Fruit fly (Drosophila melanogaster) whole organism, embryonic: ENCODE measurements around the gene Kpc1.

Source experiments
- Atf3 ChIP-seq: fragments of 200-800 bp; sonication (Bioruptor generic); optimal IDR thresholded peaks from 3 replicates; lab custom pipeline; 2016; ENCODE audit warnings: missing biosample characterization, missing genetic modification characterization
- B-H2 ChIP-seq: fragments of 200-800 bp; sonication (Bioruptor generic); optimal IDR thresholded peaks from 2 replicates; lab custom pipeline; 2018; ENCODE audit warnings: missing biosample characterization, mild to moderate bottlenecking, missing genetic modification characterization
- CG11247 ChIP-seq: fragments of 200-800 bp; sonication (Bioruptor generic); IDR thresholded peaks from 2 replicates; pipeline ENCODE4 v1.3.6; 2022; ENCODE audit warnings: missing biosample characterization, missing genetic modification characterization
- CG12071 ChIP-seq: fragments of 200-800 bp; sonication (Bioruptor generic); optimal IDR thresholded peaks from 3 replicates; lab custom pipeline; 2018; ENCODE audit warnings: missing biosample characterization, mild to moderate bottlenecking, missing genetic modification characterization
- CG13894 ChIP-seq: fragments of 200-800 bp; sonication (Bioruptor generic); optimal IDR thresholded peaks from 3 replicates; lab custom pipeline; 2018; ENCODE audit warnings: missing biosample characterization, mild to moderate bottlenecking, missing genetic modification characterization, moderate library complexity
- CG14710 ChIP-seq: fragments of 200-800 bp; sonication (Bioruptor generic); optimal IDR thresholded peaks from 3 replicates; lab custom pipeline; 2019; ENCODE audit warnings: missing biosample characterization, mild to moderate bottlenecking, missing genetic modification characterization, moderate library complexity
- CG15073 ChIP-seq: fragments of 200-800 bp; sonication (Bioruptor generic); optimal IDR thresholded peaks from 2 replicates; lab custom pipeline; 2016; ENCODE audit warnings: missing biosample characterization, missing genetic modification characterization
- CG16779 ChIP-seq: fragments of 200-800 bp; sonication (Bioruptor generic); IDR thresholded peaks from 2 replicates; pipeline ENCODE4 v1.3.6; 2022; ENCODE audit warnings: missing biosample characterization, missing genetic modification characterization
- CG18476 ChIP-seq: fragments of 200-800 bp; sonication (Bioruptor generic); optimal IDR thresholded peaks from 2 replicates; lab custom pipeline; 2016; ENCODE audit warnings: missing biosample characterization, mild to moderate bottlenecking, missing genetic modification characterization
- CG2116 ChIP-seq: fragments of 200-800 bp; sonication (Bioruptor generic); optimal IDR thresholded peaks from 3 replicates; lab custom pipeline; 2018; ENCODE audit warnings: missing biosample characterization, mild to moderate bottlenecking, missing genetic modification characterization
- CG2202 ChIP-seq: fragments of 200-800 bp; sonication (Bioruptor generic); optimal IDR thresholded peaks from 2 replicates; lab custom pipeline; 2018; ENCODE audit warnings: missing biosample characterization, mild to moderate bottlenecking, missing genetic modification characterization
- CG34422 ChIP-seq: fragments of 200-800 bp; sonication (Bioruptor generic); IDR thresholded peaks from 3 replicates; pipeline ENCODE4 v1.3.6; 2022; ENCODE audit warnings: missing biosample characterization, missing genetic modification characterization
- CG43689 ChIP-seq: fragments of 200-800 bp; sonication (Bioruptor generic); IDR thresholded peaks from 2 replicates; pipeline ENCODE4 v1.3.6; 2022; ENCODE audit warnings: missing biosample characterization, missing genetic modification characterization
- CG4854 ChIP-seq: fragments of 200-800 bp; sonication (Bioruptor generic); optimal IDR thresholded peaks from 2 replicates; lab custom pipeline; 2016; ENCODE audit warnings: missing biosample characterization, missing genetic modification characterization, inconsistent platforms
- CG8478 ChIP-seq: fragments of >200 bp; optimal IDR thresholded peaks from 2 replicates; lab custom pipeline; 2018
- Camta ChIP-seq: fragments of 200-800 bp; sonication (Bioruptor generic); optimal IDR thresholded peaks from 2 replicates; lab custom pipeline; 2016; ENCODE audit warnings: missing biosample characterization, missing genetic modification characterization
- D19A ChIP-seq: fragments of 200-800 bp; optimal IDR thresholded peaks from 3 replicates; lab custom pipeline; 2019; ENCODE audit warnings: missing biosample characterization, mild to moderate bottlenecking, missing genetic modification characterization, moderate library complexity
- Dip3 ChIP-seq: fragments of 200-800 bp; sonication (Bioruptor generic); optimal IDR thresholded peaks from 3 replicates; lab custom pipeline; 2016; ENCODE audit warnings: missing biosample characterization, missing genetic modification characterization
- Dll ChIP-seq: fragments of 200-800 bp; sonication (Bioruptor generic); IDR thresholded peaks from 4 replicates; pipeline ENCODE4 v1.3.6; 2022; ENCODE audit warnings: missing biosample characterization, missing genetic modification characterization; ENCODE audit not compliant: partially characterized antibody
- HLH54F ChIP-seq: fragments of 200-800 bp; sonication (Bioruptor generic); optimal IDR thresholded peaks from 3 replicates; lab custom pipeline; 2016; ENCODE audit warnings: missing biosample characterization, missing genetic modification characterization
- Hr78 ChIP-seq, 2 experiments: fragments of 200-800 bp in 1 of 2; fragments of >200 bp in 1 of 2; sonication (Bioruptor generic) in 1 of 2; optimal IDR thresholded peaks; 2 replicates each; lab custom pipeline; 2017 to 2019; ENCODE audit warnings: missing biosample characterization in 2 of 2, missing genetic modification characterization in 2 of 2, mild to moderate bottlenecking in 1 of 2, moderate library complexity in 1 of 2
- Mrtf ChIP-seq: fragments of 200-800 bp; sonication (Bioruptor generic); IDR thresholded peaks from 3 replicates; pipeline ENCODE4 v1.3.6; 2022; ENCODE audit warnings: missing biosample characterization, missing genetic modification characterization
- Nf-YA ChIP-seq: fragments of 200-800 bp; sonication (Bioruptor generic); IDR thresholded peaks from 2 replicates; pipeline ENCODE4 v1.3.6; 2022; ENCODE audit warnings: missing biosample characterization, missing genetic modification characterization
- Nf-YC ChIP-seq: fragments of 200-800 bp; optimal IDR thresholded peaks from 3 replicates; lab custom pipeline; 2019; ENCODE audit warnings: missing biosample characterization, mild to moderate bottlenecking, missing genetic modification characterization, moderate library complexity
- Poxn ChIP-seq: fragments of 200-800 bp; sonication (Bioruptor generic); IDR thresholded peaks from 2 replicates; pipeline ENCODE4 v1.3.6; 2022; ENCODE audit warnings: missing biosample characterization, missing genetic modification characterization
- Rx ChIP-seq: fragments of 200-800 bp; sonication (Bioruptor generic); IDR thresholded peaks from 2 replicates; pipeline ENCODE4 v1.3.6; 2022; ENCODE audit warnings: missing biosample characterization, missing genetic modification characterization
- Side ChIP-seq: fragments of 200-800 bp; sonication (Bioruptor generic); optimal IDR thresholded peaks from 2 replicates; lab custom pipeline; 2016; ENCODE audit warnings: missing biosample characterization, missing genetic modification characterization
- Sox100B ChIP-seq: fragments of 200-800 bp; sonication (Bioruptor generic); optimal IDR thresholded peaks from 3 replicates; lab custom pipeline; 2018; ENCODE audit warnings: missing biosample characterization, mild to moderate bottlenecking, missing genetic modification characterization
- ac ChIP-seq: fragments of 200-800 bp; sonication (Bioruptor generic); optimal IDR thresholded peaks from 3 replicates; lab custom pipeline; 2017; ENCODE audit warnings: missing biosample characterization, mild to moderate bottlenecking, missing genetic modification characterization
- bcd ChIP-seq: fragments of 200-800 bp; sonication (Bioruptor generic); optimal IDR thresholded peaks from 2 replicates; lab custom pipeline; 2017; ENCODE audit warnings: missing biosample characterization, mild to moderate bottlenecking, missing genetic modification characterization
- br ChIP-seq: fragments of >200 bp; optimal IDR thresholded peaks from 2 replicates; lab custom pipeline; 2017
- cato ChIP-seq: fragments of 200-800 bp; sonication (Bioruptor generic); optimal IDR thresholded peaks from 2 replicates; lab custom pipeline; 2016; ENCODE audit warnings: missing biosample characterization, missing genetic modification characterization, borderline replicate concordance
- caup ChIP-seq: fragments of 200-800 bp; sonication (Bioruptor generic); optimal IDR thresholded peaks from 3 replicates; lab custom pipeline; 2017; ENCODE audit warnings: missing biosample characterization, mild to moderate bottlenecking, missing genetic modification characterization, moderate library complexity; ENCODE audit not compliant: severe bottlenecking
- corto ChIP-seq: fragments of 200-800 bp; sonication (Bioruptor generic); optimal IDR thresholded peaks from 2 replicates; lab custom pipeline; 2016; ENCODE audit warnings: missing biosample characterization, mild to moderate bottlenecking, missing genetic modification characterization, moderate library complexity
- dimm ChIP-seq: fragments of 200-800 bp; sonication (Bioruptor generic); IDR thresholded peaks from 2 replicates; pipeline ENCODE4 v1.3.6; 2022; ENCODE audit warnings: missing biosample characterization, missing genetic modification characterization
- dysf ChIP-seq: fragments of 200-800 bp; sonication (Bioruptor generic); IDR thresholded peaks from 3 replicates; pipeline ENCODE4 v1.3.6; 2022; ENCODE audit warnings: missing biosample characterization, missing genetic modification characterization
- h ChIP-seq: fragments of >200 bp; optimal IDR thresholded peaks from 2 replicates; lab custom pipeline; 2017
- insv ChIP-seq, 2 experiments: fragments of 200-800 bp; sonication (Bioruptor generic); optimal IDR thresholded peaks; 3 replicates each; lab custom pipeline; 2016 to 2018; ENCODE audit warnings: missing biosample characterization in 2 of 2, missing genetic modification characterization in 2 of 2
- lbe ChIP-seq: fragments of 200-800 bp; sonication (Bioruptor generic); optimal IDR thresholded peaks from 2 replicates; lab custom pipeline; 2016; ENCODE audit warnings: missing biosample characterization, mild to moderate bottlenecking, missing genetic modification characterization
- lola ChIP-seq, 3 experiments: fragments of >200 bp in 2 of 3; fragments of 200-800 bp in 1 of 3; sonication (Bioruptor generic) in 1 of 3; optimal IDR thresholded peaks; 2 replicates each; lab custom pipeline; 2017 to 2019; ENCODE audit warnings: missing biosample characterization in 3 of 3, missing genetic modification characterization in 3 of 3, mild to moderate bottlenecking in 1 of 3, moderate library complexity in 1 of 3
- ro ChIP-seq: fragments of 200-800 bp; sonication (Bioruptor generic); IDR thresholded peaks from 2 replicates; pipeline ENCODE4 v1.3.6; 2022; ENCODE audit warnings: missing biosample characterization, missing genetic modification characterization
- run ChIP-seq: fragments of 200-800 bp; sonication (Bioruptor generic); optimal IDR thresholded peaks from 3 replicates; lab custom pipeline; 2018; ENCODE audit warnings: missing biosample characterization, mild to moderate bottlenecking, missing genetic modification characterization
- sens ChIP-seq: fragments of 200-800 bp; sonication (Bioruptor generic); peaks from one replicate; lab custom pipeline; 2016; ENCODE audit warnings: missing biosample characterization, missing genetic modification characterization
- sima ChIP-seq: fragments of 200-800 bp; sonication (Bioruptor generic); optimal IDR thresholded peaks from 2 replicates; lab custom pipeline; 2016; ENCODE audit warnings: missing biosample characterization, missing genetic modification characterization
- sr ChIP-seq: fragments of 200-800 bp; sonication (Bioruptor generic); IDR thresholded peaks from 3 replicates; pipeline ENCODE4 v1.3.6; 2022; ENCODE audit warnings: missing biosample characterization, missing genetic modification characterization
- tll ChIP-seq, 2 experiments: fragments of 200-800 bp in 1 of 2; fragments of >200 bp in 1 of 2; sonication (Bioruptor generic) in 1 of 2; optimal IDR thresholded peaks; 2 replicates each; lab custom pipeline; 2017 to 2019; ENCODE audit warnings: missing biosample characterization in 2 of 2, missing genetic modification characterization in 2 of 2, mild to moderate bottlenecking in 1 of 2, moderate library complexity in 1 of 2
- trem ChIP-seq: fragments of 200-800 bp; optimal IDR thresholded peaks from 3 replicates; lab custom pipeline; 2019; ENCODE audit warnings: missing biosample characterization, mild to moderate bottlenecking, missing genetic modification characterization, moderate library complexity
- twi ChIP-seq: fragments of 200-800 bp; optimal IDR thresholded peaks from 2 replicates; lab custom pipeline; 2019; ENCODE audit warnings: missing biosample characterization, mild to moderate bottlenecking, missing genetic modification characterization, moderate library complexity
- tx ChIP-seq: fragments of 200-800 bp; sonication (Bioruptor generic); optimal IDR thresholded peaks from 2 replicates; lab custom pipeline; 2016; ENCODE audit warnings: missing biosample characterization, missing genetic modification characterization
- vvl ChIP-seq: fragments of 200-800 bp; sonication (Bioruptor generic); IDR thresholded peaks from 2 replicates; pipeline ENCODE4 v1.3.6; 2022; ENCODE audit warnings: missing biosample characterization, missing genetic modification characterization
- wdn ChIP-seq: fragments of 200-800 bp; sonication (Bioruptor generic); IDR thresholded peaks from 2 replicates; pipeline ENCODE4 v1.3.6; 2022; ENCODE audit warnings: missing biosample characterization, missing genetic modification characterization

Gene Kpc1

dm6 chr3R:15147038-15147744 is 48.8 kb downstream of the Kpc1 start, which contains the start of gene Glys (continued):
- TF ChIP-seq corto: no peak
- peak; percentile 14 for TF ChIP-seq CG2116 (GFP tag; lab: Kevin White, UChicago)
- TF ChIP-seq insv (GFP tag; optimal IDR thresholded peaks at IDR 0.05; lab: Kevin White, UChicago): no peak
- no peak for TF ChIP-seq CG43689 (GFP tag; lab: Robert Waterston, UW)
- TF ChIP-seq Nf-YC (tag; lab: Kevin White, UChicago): no peak
- TF ChIP-seq CG2202 (tag; lab: Kevin White, UChicago): no peak
- TF ChIP-seq tx (GFP tag; lab: Kevin White, UChicago): no peak
- TF ChIP-seq Sox100B (GFP tag; lab: Kevin White, UChicago): peak; percentile 13
- peak; percentile 76 for TF ChIP-seq sens (GFP tag; lab: Kevin White, UChicago)
- no peak for TF ChIP-seq Rx
- TF ChIP-seq dysf: no peak
- no peak for TF ChIP-seq lola (GFP tag; optimal IDR thresholded peaks at IDR 0.05; lab: Kevin White, UChicago)
- TF ChIP-seq caup (GFP tag; lab: Kevin White, UChicago): peak; percentile 20
- TF ChIP-seq run: no peak
- no peak for TF ChIP-seq CG18476 (GFP tag; lab: Kevin White, UChicago)
- TF ChIP-seq CG14710 (tag; lab: Kevin White, UChicago): peak; percentile 34
- TF ChIP-seq dimm (GFP tag; lab: Robert Waterston, UW): no peak
- no peak for TF ChIP-seq Nf-YA (GFP tag; lab: Robert Waterston, UW)
- TF ChIP-seq HLH54F (GFP tag; lab: Kevin White, UChicago): no peak
- TF ChIP-seq Mrtf: no peak
- no peak for TF ChIP-seq bcd
- no peak for TF ChIP-seq ro (GFP tag; lab: Robert Waterston, UW)
- TF ChIP-seq CG16779 (GFP tag; lab: Robert Waterston, UW): no peak
- peak; percentile 6 for TF ChIP-seq CG13894 (tag; lab: Kevin White, UChicago)
- peak in 1 of 2 experiments; percentile 10 for TF ChIP-seq tll (GFP tag; optimal IDR thresholded peaks at IDR 0.05; lab: Kevin White, UChicago)
- 0 out of 4 replicates have a peak, but pooled peaks have one; percentile 15 for TF ChIP-seq Dll (GFP tag; lab: Robert Waterston, UW)
- TF ChIP-seq CG11247 (GFP tag; lab: Robert Waterston, UW): no peak
- TF ChIP-seq br (lab: Kevin White, UChicago): no peak
- TF ChIP-seq Atf3: no peak
- no peak for TF ChIP-seq sima (GFP tag; lab: Kevin White, UChicago)
- TF ChIP-seq ac (GFP tag; lab: Kevin White, UChicago): no peak
- TF ChIP-seq lbe: peak; percentile 49
- TF ChIP-seq CG15073 (GFP tag; lab: Kevin White, UChicago): no peak
- TF ChIP-seq D19A: no peak
- TF ChIP-seq CG12071: no peak
- peak; percentile 28 for TF ChIP-seq trem
- no peak for TF ChIP-seq twi
- peak; percentile 68; the same call in 2 of the 3 replicates for TF ChIP-seq sr (GFP tag; lab: Robert Waterston, UW)
- no peak for TF ChIP-seq h (lab: Kevin White, UChicago)
- TF ChIP-seq Dip3: peak; percentile 12
- peak in 1 of 2 experiments; percentile 81 for TF ChIP-seq Hr78 (GFP tag; optimal IDR thresholded peaks at IDR 0.05; lab: Kevin White, UChicago)
- TF ChIP-seq CG4854 (GFP tag; lab: Kevin White, UChicago): no peak
- TF ChIP-seq CG34422 (GFP tag; lab: Robert Waterston, UW): peak; percentile 69; the same call in 2 of the 3 replicates
- no peak for TF ChIP-seq Camta (GFP tag; lab: Kevin White, UChicago)
- no peak for TF ChIP-seq CG8478 (lab: Kevin White, UChicago)
- peak; percentile 44; the same call in 1 of the 2 replicates for TF ChIP-seq vvl
- no peak for TF ChIP-seq Side (GFP tag; lab: Kevin White, UChicago)
- TF ChIP-seq Poxn: no peak
- no peak for TF ChIP-seq wdn (GFP tag; lab: Robert Waterston, UW)
- TF ChIP-seq cato: no peak
- TF ChIP-seq B-H2 (GFP tag; lab: Kevin White, UChicago): peak; percentile 16
